Worm (Caenorhabditis elegans) whole organism, early embryonic: ENCODE measurements around the gene hlh-28.
A peak's percentile ranks its signal among the peaks of the same experiment; 100 is the strongest.
"Not testable (repeated sequence)": the region's sequence is repeated elsewhere in the genome, so short reads cannot be mapped to it uniquely, and the experiment has no call there.

ENCODE experiments used
- B0310.2 ChIP-seq: sonication (generic microtip); optimal IDR thresholded peaks from 2 replicates; lab custom pipeline; 2016; ENCODE audit warnings: mild to moderate bottlenecking, missing genetic modification characterization, missing compliant biosample characterization
- F13C5.2 ChIP-seq: sonication (generic microtip); optimal IDR thresholded peaks from 2 replicates; lab custom pipeline; 2017; ENCODE audit warnings: mild to moderate bottlenecking, missing genetic modification characterization, inconsistent platforms, missing compliant biosample characterization
- aly-1 ChIP-seq: sonication (generic microtip); optimal IDR thresholded peaks from 2 replicates; lab custom pipeline; 2016; ENCODE audit warnings: missing genetic modification characterization, missing compliant biosample characterization
- ama-1 ChIP-seq: fragments of 150-350 bp; optimal IDR thresholded peaks from 2 replicates; lab custom pipeline; 2014
- ceh-13 ChIP-seq: fragments of 200-800 bp; sonication (Bioruptor generic); optimal IDR thresholded peaks from 2 replicates; lab custom pipeline; 2018; ENCODE audit warnings: mild to moderate bottlenecking, missing genetic modification characterization, missing compliant biosample characterization
- ceh-36 ChIP-seq: sonication (generic microtip); optimal IDR thresholded peaks from 2 replicates; lab custom pipeline; 2016; ENCODE audit warnings: missing genetic modification characterization, inconsistent platforms, missing compliant biosample characterization
- ets-7 ChIP-seq: sonication (generic microtip); optimal IDR thresholded peaks from 2 replicates; lab custom pipeline; 2016; ENCODE audit warnings: missing genotype, missing genetic modification characterization, missing compliant biosample characterization
- flt-1 ChIP-seq: fragments of 200-800 bp; sonication (Bioruptor generic); IDR thresholded peaks from 2 replicates; pipeline ENCODE4 v1.3.6; 2022; ENCODE audit warnings: missing genetic modification characterization, missing compliant biosample characterization
- hmbx-1 ChIP-seq: sonication (generic microtip); optimal IDR thresholded peaks from 2 replicates; lab custom pipeline; 2016; ENCODE audit warnings: mild to moderate bottlenecking, missing genetic modification characterization, missing compliant biosample characterization
- hmg-4 ChIP-seq: fragments of 200-800 bp; sonication (Bioruptor generic); optimal IDR thresholded peaks from 2 replicates; lab custom pipeline; 2018; ENCODE audit warnings: mild to moderate bottlenecking, missing genetic modification characterization, missing compliant biosample characterization
- hnd-1 ChIP-seq: sonication (generic microtip); optimal IDR thresholded peaks from 2 replicates; lab custom pipeline; 2016; ENCODE audit warnings: missing genetic modification characterization, missing compliant biosample characterization
- pes-1 ChIP-seq: fragments of 200-800 bp; sonication (Bioruptor generic); IDR thresholded peaks from 2 replicates; pipeline ENCODE4 v1.3.6; 2022; ENCODE audit warnings: missing genetic modification reagents, missing genetic modification characterization, missing compliant biosample characterization
- scrt-1 ChIP-seq: fragments of 200-800 bp; sonication (Bioruptor generic); IDR thresholded peaks from 2 replicates; pipeline ENCODE4 v1.3.6; 2022; ENCODE audit warnings: missing genetic modification characterization, missing compliant biosample characterization
- sea-1 ChIP-seq: fragments of 200-800 bp; sonication (Bioruptor generic); conservative IDR thresholded peaks from 2 replicates; pipeline ENCODE4 v1.3.6; 2022; ENCODE audit warnings: missing genetic modification characterization, missing compliant biosample characterization
- tbx-11 ChIP-seq: fragments of 200-800 bp; sonication (Bioruptor generic); IDR thresholded peaks from 2 replicates; pipeline ENCODE4 v1.3.6; 2022; ENCODE audit warnings: missing genetic modification characterization, missing compliant biosample characterization
- tbx-37 ChIP-seq: fragments of 200-800 bp; sonication (Bioruptor generic); conservative IDR thresholded peaks from 2 replicates; pipeline ENCODE4 v1.3.6; 2022; ENCODE audit warnings: missing genetic modification reagents, missing genetic modification characterization, missing compliant biosample characterization
- tra-4 ChIP-seq: sonication (generic microtip); optimal IDR thresholded peaks from 2 replicates; lab custom pipeline; 2017; ENCODE audit warnings: missing genetic modification characterization, missing compliant biosample characterization

hlh-28 gene

ce11 chrX:17544349-17544936, 6.4 kb upstream of the hlh-28 start:
- 0 out of 2 replicates have a peak, but pooled peaks have one; percentile 51 for TF ChIP-seq pes-1
- TF ChIP-seq ceh-13 = no peak
- peak; percentile 63 for TF ChIP-seq F13C5.2
- TF ChIP-seq tbx-11 (GFP tag; lab: Robert Waterston, UW) = peak; percentile 35; the same call in 1 of the 2 replicates
- TF ChIP-seq hmg-4 (GFP tag; lab: Kevin White, UChicago) = peak; percentile 29
- no peak for TF ChIP-seq scrt-1 (GFP tag; lab: Robert Waterston, UW)
- no peak for TF ChIP-seq ceh-36
- TF ChIP-seq hmbx-1 = no peak
- no peak for TF ChIP-seq hnd-1 (tag; lab: Kevin White, UChicago)

ce11 chrX:17545498-17545897, 5.4 kb upstream of the hlh-28 start:
- no peak for TF ChIP-seq hmbx-1
- TF ChIP-seq pes-1 = no peak; the same call in 1 of the 2 replicates
- TF ChIP-seq flt-1 (GFP tag; lab: Robert Waterston, UW) = no peak
- peak; percentile 36 for TF ChIP-seq tbx-37
- no peak for TF ChIP-seq sea-1 (GFP tag; lab: Robert Waterston, UW)

- not testable (repeated sequence) for TF ChIP-seq ets-7 (tag; lab: Kevin White, UChicago); hmg-4 (GFP tag; lab: Kevin White, UChicago); pes-1
Measured at ce11 chrX:17548539-17548938, 2.3 kb upstream of the hlh-28 start, which contains the start of gene hlh-29. Gene hlh-29 (minus strand): TSS chrX:17548639.

- TF ChIP-seq ama-1 (lab: Kevin White, UChicago) = no peak
- TF ChIP-seq sea-1 (GFP tag; lab: Robert Waterston, UW) = no peak
- TF ChIP-seq tbx-37 = no peak
- TF ChIP-seq hmg-4 (GFP tag; lab: Kevin White, UChicago) = no peak
- no peak for TF ChIP-seq ceh-36
- no peak for TF ChIP-seq ceh-13
- TF ChIP-seq scrt-1 (GFP tag; lab: Robert Waterston, UW) = no peak
- no peak for TF ChIP-seq flt-1 (GFP tag; lab: Robert Waterston, UW)
- TF ChIP-seq F13C5.2 = no peak
- TF ChIP-seq aly-1 = no peak
- TF ChIP-seq hmbx-1 = no peak
- TF ChIP-seq tbx-11 (GFP tag; lab: Robert Waterston, UW) = no peak
- no peak for TF ChIP-seq hnd-1 (tag; lab: Kevin White, UChicago)
- no peak for TF ChIP-seq ets-7 (tag; lab: Kevin White, UChicago)
- no peak for TF ChIP-seq tra-4 (tag; lab: Kevin White, UChicago)
- TF ChIP-seq B0310.2 (tag; lab: Kevin White, UChicago) = no peak
- TF ChIP-seq pes-1 = no peak
Measured at ce11 chrX:17553772-17554171, 2.9 kb downstream of the hlh-28 start.

ce11 chrX:17562195-17562594, 11.3 kb downstream of the hlh-28 start:
- TF ChIP-seq hmg-4 (GFP tag; lab: Kevin White, UChicago) = peak; percentile 54
- TF ChIP-seq B0310.2 (tag; lab: Kevin White, UChicago) = no peak
- no peak for TF ChIP-seq tbx-11 (GFP tag; lab: Robert Waterston, UW)
- no peak for TF ChIP-seq ceh-36
- TF ChIP-seq ama-1 (lab: Kevin White, UChicago) = no peak
- peak; percentile 8 for TF ChIP-seq F13C5.2
- no peak for TF ChIP-seq hnd-1 (tag; lab: Kevin White, UChicago)
- no peak for TF ChIP-seq scrt-1 (GFP tag; lab: Robert Waterston, UW)

ce11 chrX:17563411-17563810, 12.6 kb downstream of the hlh-28 start, which contains the start of gene F31A3.5:
Gene F31A3.5 (minus strand): TSS chrX:17563610.
- TF ChIP-seq tbx-37 (no peak), flt-1 (GFP tag; lab: Robert Waterston, UW) (no peak), ceh-36 (no peak), F13C5.2 (no peak), tbx-11 (GFP tag; lab: Robert Waterston, UW) (no peak), B0310.2 (tag; lab: Kevin White, UChicago) (no peak), hmbx-1 (no peak), ets-7 (tag; lab: Kevin White, UChicago) (no peak), tra-4 (tag; lab: Kevin White, UChicago) (no peak), scrt-1 (GFP tag; lab: Robert Waterston, UW) (no peak)

- TF ChIP-seq B0310.2 (tag; lab: Kevin White, UChicago) (no peak), ama-1 (lab: Kevin White, UChicago) (no peak), hmg-4 (GFP tag; lab: Kevin White, UChicago) (no peak), hmbx-1 (no peak)
Measured at ce11 chrX:17567378-17567777, 16.5 kb downstream of the hlh-28 start, which contains the start of gene F39B3.7. Gene F39B3.7 (minus strand): TSS chrX:17567478.

- not testable (repeated sequence) for TF ChIP-seq scrt-1 (GFP tag; lab: Robert Waterston, UW); B0310.2 (tag; lab: Kevin White, UChicago); hmg-4 (GFP tag; lab: Kevin White, UChicago)
Measured at ce11 chrX:17579011-17579410, 28.2 kb downstream of the hlh-28 start, which contains the start of gene F39B3.3. Gene F39B3.3 (minus strand): TSS chrX:17579111.

ce11 chrX:17579779-17580178, 28.9 kb downstream of the hlh-28 start, which contains the start of gene frpr-7:
Gene frpr-7 (minus strand): TSS chrX:17579879.
- TF ChIP-seq hmbx-1 (no peak), sea-1 (GFP tag; lab: Robert Waterston, UW) (no peak), hmg-4 (GFP tag; lab: Kevin White, UChicago) (no peak), tra-4 (tag; lab: Kevin White, UChicago) (no peak), flt-1 (GFP tag; lab: Robert Waterston, UW) (no peak), ceh-36 (no peak), F13C5.2 (no peak), pes-1 (no peak), ama-1 (lab: Kevin White, UChicago) (no peak), tbx-37 (no peak), B0310.2 (tag; lab: Kevin White, UChicago) (no peak), ets-7 (tag; lab: Kevin White, UChicago) (no peak), hnd-1 (tag; lab: Kevin White, UChicago) (no peak), tbx-11 (GFP tag; lab: Robert Waterston, UW) (no peak), aly-1 (no peak), ceh-13 (no peak)
